Worm (Caenorhabditis elegans) whole organism, L4/young adult: ENCODE measurements around the gene rgs-11.

Experiments
- W03F9.2 ChIP-seq: fragments of 150-350 bp; optimal IDR thresholded peaks from 2 replicates; lab custom pipeline; 2014; ENCODE audit warnings: missing biosample characterization, missing genetic modification characterization
- dao-5 ChIP-seq: sonication (generic microtip); optimal IDR thresholded peaks from 2 replicates; lab custom pipeline; 2016; ENCODE audit warnings: missing genotype, missing genetic modification characterization, moderate library complexity, missing compliant biosample characterization
- him-1 ChIP-seq: sonication (generic microtip); optimal IDR thresholded peaks from 2 replicates; lab custom pipeline; 2016; ENCODE audit warnings: missing genotype, missing genetic modification reagents, missing genetic modification characterization, missing compliant biosample characterization

DNA sequence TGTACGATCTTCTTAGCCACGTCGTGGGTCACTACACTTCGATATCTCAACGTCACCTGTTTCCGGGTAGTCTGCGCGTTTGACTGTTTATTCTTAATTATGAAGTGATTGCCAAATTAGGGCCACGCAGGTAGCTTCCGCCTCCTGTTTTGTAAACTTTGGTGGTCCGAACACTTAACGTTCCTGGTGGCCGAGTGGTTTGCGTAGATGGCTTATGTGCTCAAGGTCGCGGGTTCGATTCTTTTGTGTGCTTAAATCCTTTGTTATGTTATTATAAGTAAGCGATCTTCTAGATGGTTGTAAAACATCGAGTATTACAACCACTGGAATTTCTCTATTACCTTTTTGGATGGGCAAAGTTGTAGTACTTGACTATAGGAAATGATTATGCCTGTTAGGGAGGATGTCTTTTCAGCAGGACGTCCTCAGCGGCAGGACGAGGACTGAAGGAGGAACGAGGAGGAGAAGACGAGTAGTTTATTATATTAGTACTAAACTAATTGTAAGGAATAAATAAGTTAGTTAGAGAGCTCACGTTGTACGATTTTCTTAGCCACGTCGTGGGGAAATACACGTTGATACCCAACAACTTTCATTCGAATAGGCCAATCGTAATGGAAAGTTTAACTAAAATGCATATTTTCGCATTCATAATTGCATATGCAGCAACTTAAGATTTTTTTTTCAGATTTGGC lies 12.6 kb downstream of the rgs-11 start:
- TF ChIP-seq dao-5 (tag; lab: Kevin White, UChicago) (no peak), him-1 (tag; lab: Kevin White, UChicago) (no peak), W03F9.2 (tag; lab: Kevin White, UChicago) (no peak)
